Worm (Caenorhabditis elegans): ENCODE results near the gene let-418.

- no peak for TF ChIP-seq snpc-4 (tag; optimal IDR thresholded peaks at IDR 0.05)
- TF ChIP-seq lin-13 (GFP tag; optimal IDR thresholded peaks at IDR 0.05): no peak
- TF ChIP-seq ztf-1 (GFP tag; conservative IDR thresholded peaks at IDR 0.05): no peak
- TF ChIP-seq unc-62 (GFP tag; optimal IDR thresholded peaks at IDR 0.05): no peak
- peak; percentile 60 for TF ChIP-seq lin-11 (tag; optimal IDR thresholded peaks at IDR 0.05)
- TF ChIP-seq unc-39 (tag; optimal IDR thresholded peaks at IDR 0.05): no peak
- peak; percentile 78 for TF ChIP-seq sem-4 (tag; optimal IDR thresholded peaks at IDR 0.05)
- no peak for TF ChIP-seq R02D3.7 (tag; optimal IDR thresholded peaks at IDR 0.05)
- TF ChIP-seq fos-1 (tag; optimal IDR thresholded peaks at IDR 0.05): peak; percentile 30
- TF ChIP-seq ztf-11 (tag; optimal IDR thresholded peaks at IDR 0.05): no peak
- peak; percentile 90 for TF ChIP-seq ama-1 (optimal IDR thresholded peaks at IDR 0.05)
- peak; percentile 89 for TF ChIP-seq F13H6.1 (tag; optimal IDR thresholded peaks at IDR 0.05)
- TF ChIP-seq nhr-12 (tag; optimal IDR thresholded peaks at IDR 0.05): no peak
- TF ChIP-seq nhr-11 (tag; optimal IDR thresholded peaks at IDR 0.05): no peak
Measured at ce11 chrV:5844349-5844760, 17.7 kb downstream of the let-418 start.

Measured in whole organism, L2 larva.